Worm (Caenorhabditis elegans): Measurements from ENCODE around the gene C24H10.3.

DNA sequence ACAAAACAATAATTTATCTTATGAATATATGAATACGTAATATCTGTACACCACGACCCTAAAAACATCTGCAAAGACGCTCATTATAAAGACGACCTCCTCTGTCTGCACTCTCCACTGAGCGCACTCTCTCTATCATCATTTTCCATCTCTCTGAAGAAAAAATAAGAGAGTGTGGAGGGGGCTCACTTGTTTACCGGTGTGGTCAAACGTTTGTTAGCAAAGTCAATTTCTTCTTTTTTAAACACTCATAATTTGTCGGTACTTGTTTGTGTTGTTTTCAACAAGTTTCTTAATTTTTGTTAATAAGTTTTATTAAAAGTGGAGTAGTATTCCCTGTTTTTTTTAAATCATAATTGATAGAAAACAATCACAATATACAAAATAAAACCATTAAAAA lies 25.4 kb downstream of the C24H10.3 start:
- TF ChIP-seq T22C8.4 (GFP tag; IDR thresholded peaks at IDR 0.05) (no peak), flt-1 (GFP tag; IDR thresholded peaks at IDR 0.05) (no peak), klf-2 (GFP tag; conservative IDR thresholded peaks at IDR 0.05) (no peak), tab-1 (GFP tag; IDR thresholded peaks at IDR 0.05) (no peak), med-1 (GFP tag; optimal IDR thresholded peaks at IDR 0.05; ENCODE audit: insufficient read depth) (no peak), ref-1 (GFP tag; conservative IDR thresholded peaks at IDR 0.05) (no peak), ztf-29 (GFP tag; IDR thresholded peaks at IDR 0.05) (no peak)

Measured in whole organism, midembryonic.